Fruit fly (Drosophila melanogaster): ENCODE data around the gene alphaTub67C.
A peak's percentile ranks its signal among the peaks of the same experiment; 100 is the strongest.

The alphaTub67C gene

DNA sequence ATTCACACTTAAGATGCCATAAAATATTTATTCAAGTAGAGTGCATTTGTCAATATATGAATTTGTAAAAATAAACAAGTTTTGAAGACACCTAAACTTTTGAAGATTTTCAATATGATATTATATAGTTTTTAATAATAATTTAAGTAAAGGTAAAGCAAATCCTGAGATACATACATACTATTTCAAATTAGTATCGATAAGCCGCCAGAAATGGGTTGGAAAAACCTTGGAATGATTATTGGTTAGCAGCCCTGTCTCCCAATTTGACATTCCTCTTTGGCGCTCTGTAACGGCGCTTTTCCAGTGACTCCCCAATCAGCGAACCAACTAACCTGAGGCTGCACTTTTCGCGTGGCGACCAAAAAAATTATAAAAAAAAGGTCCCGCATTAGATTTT is at the start of gene alphaTub67C:
TSS of gene alphaTub67C (plus strand) at position 301 of the 400 bp plus-strand sequence.
- TF ChIP-seq pan (optimal IDR thresholded peaks at IDR 0.05) (no peak), usp (GFP tag; optimal IDR thresholded peaks at IDR 0.05) (no peak), CG8478 (optimal IDR thresholded peaks at IDR 0.05) (no peak), Dll (optimal IDR thresholded peaks at IDR 0.05) (no peak), EcR (GFP tag; optimal IDR thresholded peaks at IDR 0.05) (no peak), psq (optimal IDR thresholded peaks at IDR 0.05) (no peak)

DNA sequence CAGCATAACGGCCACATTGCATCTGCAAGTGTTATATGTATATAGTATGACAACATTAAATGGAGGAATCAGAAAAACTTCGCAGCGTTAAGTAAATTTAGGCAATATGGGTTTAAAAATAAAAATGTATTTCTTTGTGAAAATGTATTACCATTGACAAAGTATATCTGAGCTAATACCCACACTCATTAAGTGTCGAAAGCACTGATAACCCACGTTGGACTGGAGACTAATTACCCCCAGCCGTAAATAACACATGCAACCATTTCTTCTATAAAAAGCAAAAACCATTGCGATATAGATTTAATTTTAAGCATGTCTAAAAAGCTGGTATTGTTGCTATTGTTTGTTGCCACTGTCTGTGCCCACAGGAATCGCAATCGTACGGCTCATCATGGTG is 43.3 kb upstream of the alphaTub67C start, which contains the start of gene CG8329:
TSS of gene CG8329 (plus strand) at position 301 of the 400 bp plus-strand sequence.
- TF ChIP-seq pan (optimal IDR thresholded peaks at IDR 0.05) (no peak), Dll (optimal IDR thresholded peaks at IDR 0.05) (no peak), EcR (GFP tag; optimal IDR thresholded peaks at IDR 0.05) (no peak), psq (optimal IDR thresholded peaks at IDR 0.05) (no peak), usp (GFP tag; optimal IDR thresholded peaks at IDR 0.05) (no peak), CG8478 (optimal IDR thresholded peaks at IDR 0.05) (no peak)

dm6 chr3L:9638971-9639370 is 42.1 kb upstream of the alphaTub67C start, which contains the start of gene CG18179:
TSS of gene CG18179 (plus strand) at chr3L:9639271.
- TF ChIP-seq psq (optimal IDR thresholded peaks at IDR 0.05), result no peak
- no peak for TF ChIP-seq CG8478 (optimal IDR thresholded peaks at IDR 0.05)
- no peak for TF ChIP-seq usp (GFP tag; optimal IDR thresholded peaks at IDR 0.05)
- TF ChIP-seq EcR (GFP tag; optimal IDR thresholded peaks at IDR 0.05), result no peak
- no peak for TF ChIP-seq Dll (optimal IDR thresholded peaks at IDR 0.05)
- no peak for TF ChIP-seq pan (optimal IDR thresholded peaks at IDR 0.05)

DNA sequence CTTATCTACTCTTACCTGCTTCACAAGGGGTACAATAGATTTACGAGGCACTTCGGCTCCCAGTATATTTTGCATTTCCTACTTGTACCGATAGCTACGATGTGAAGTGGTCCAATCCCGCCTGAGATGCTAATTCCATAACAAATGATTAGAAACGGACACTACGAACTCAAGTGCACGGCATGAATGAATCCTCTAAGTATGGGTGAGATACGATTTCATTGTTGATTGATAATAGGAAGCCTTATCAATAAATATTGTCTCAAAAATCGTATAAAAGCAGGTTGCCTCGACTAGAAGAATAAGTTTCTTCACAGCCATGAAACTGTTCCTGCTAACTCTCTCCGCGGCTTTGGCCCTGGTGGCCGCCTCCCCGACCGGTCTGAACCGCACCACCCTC is 40.4 kb upstream of the alphaTub67C start, which contains the start of gene CG18180:
TSS of gene CG18180 (plus strand) at position 301 of the 400 bp plus-strand sequence.
- TF ChIP-seq Dll (optimal IDR thresholded peaks at IDR 0.05) (no peak), usp (GFP tag; optimal IDR thresholded peaks at IDR 0.05) (no peak), psq (optimal IDR thresholded peaks at IDR 0.05) (no peak), pan (optimal IDR thresholded peaks at IDR 0.05) (no peak), EcR (GFP tag; optimal IDR thresholded peaks at IDR 0.05) (no peak), CG8478 (optimal IDR thresholded peaks at IDR 0.05) (no peak)

- TF ChIP-seq pan (optimal IDR thresholded peaks at IDR 0.05) (no peak), Dll (optimal IDR thresholded peaks at IDR 0.05) (no peak), EcR (GFP tag; optimal IDR thresholded peaks at IDR 0.05) (no peak), psq (optimal IDR thresholded peaks at IDR 0.05) (no peak), CG8478 (optimal IDR thresholded peaks at IDR 0.05) (no peak)
These were observed 37.3 kb upstream of the alphaTub67C start, which contains the start of gene CNMaR for dm6 chr3L:9643762-9644161. TSS of gene CNMaR (plus strand) at chr3L:9644109.

DNA sequence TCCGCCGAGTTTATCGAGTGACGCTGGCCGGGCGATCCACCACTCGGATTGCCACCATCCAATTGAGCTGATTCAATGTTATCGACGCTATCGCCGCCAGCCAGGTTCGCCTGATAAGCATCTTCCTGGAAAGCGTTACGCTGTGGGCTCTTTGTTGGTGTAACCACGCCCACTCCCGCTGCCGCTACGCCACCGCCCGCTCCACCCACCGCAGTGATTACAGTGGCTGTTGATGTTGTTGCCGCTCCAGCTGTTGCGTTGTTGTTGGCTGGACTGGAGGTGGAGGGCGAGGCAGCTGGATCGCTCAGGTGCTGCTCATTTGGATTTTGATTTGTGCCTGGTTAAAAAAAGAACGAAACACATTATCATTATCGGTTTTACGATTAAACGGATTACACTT is 9.7 kb upstream of the alphaTub67C start:
- no peak for TF ChIP-seq Dll (optimal IDR thresholded peaks at IDR 0.05)
- TF ChIP-seq pan (optimal IDR thresholded peaks at IDR 0.05), result peak; percentile 17

- no peak for TF ChIP-seq CG8478 (optimal IDR thresholded peaks at IDR 0.05)
- no peak for TF ChIP-seq pan (optimal IDR thresholded peaks at IDR 0.05)
- TF ChIP-seq EcR (GFP tag; optimal IDR thresholded peaks at IDR 0.05), result no peak
These were observed 6.8 kb upstream of the alphaTub67C start for dm6 chr3L:9674300-9674699.

dm6 chr3L:9675528-9675963 is 5.5 kb upstream of the alphaTub67C start:
- TF ChIP-seq pan (optimal IDR thresholded peaks at IDR 0.05), result no peak
- no peak for TF ChIP-seq psq (optimal IDR thresholded peaks at IDR 0.05)
- no peak for TF ChIP-seq CG8478 (optimal IDR thresholded peaks at IDR 0.05)
- TF ChIP-seq usp (GFP tag; optimal IDR thresholded peaks at IDR 0.05), result no peak
- no peak for TF ChIP-seq EcR (GFP tag; optimal IDR thresholded peaks at IDR 0.05)
- TF ChIP-seq Dll (optimal IDR thresholded peaks at IDR 0.05), result no peak

- TF ChIP-seq Dll (optimal IDR thresholded peaks at IDR 0.05), result no peak
- TF ChIP-seq CG8478 (optimal IDR thresholded peaks at IDR 0.05), result no peak
- TF ChIP-seq psq (optimal IDR thresholded peaks at IDR 0.05), result no peak
- TF ChIP-seq pan (optimal IDR thresholded peaks at IDR 0.05), result no peak
- no peak for TF ChIP-seq EcR (GFP tag; optimal IDR thresholded peaks at IDR 0.05)
- no peak for TF ChIP-seq usp (GFP tag; optimal IDR thresholded peaks at IDR 0.05)
These were observed 3.8 kb upstream of the alphaTub67C start for dm6 chr3L:9677260-9677659.

dm6 chr3L:9678007-9678497 is 3.0 kb upstream of the alphaTub67C start:
- no peak for TF ChIP-seq psq (optimal IDR thresholded peaks at IDR 0.05)

dm6 chr3L:9678994-9679393 is 2.1 kb upstream of the alphaTub67C start, which contains the start of the genes fry and CG16717:
TSS of gene fry (minus strand) at chr3L:9679103.
TSS of gene CG16717 (plus strand) at chr3L:9679201.
- TF ChIP-seq psq (optimal IDR thresholded peaks at IDR 0.05) (no peak), EcR (GFP tag; optimal IDR thresholded peaks at IDR 0.05) (no peak), pan (optimal IDR thresholded peaks at IDR 0.05) (no peak), Dll (optimal IDR thresholded peaks at IDR 0.05) (no peak), usp (GFP tag; optimal IDR thresholded peaks at IDR 0.05) (no peak), CG8478 (optimal IDR thresholded peaks at IDR 0.05) (no peak)

DNA sequence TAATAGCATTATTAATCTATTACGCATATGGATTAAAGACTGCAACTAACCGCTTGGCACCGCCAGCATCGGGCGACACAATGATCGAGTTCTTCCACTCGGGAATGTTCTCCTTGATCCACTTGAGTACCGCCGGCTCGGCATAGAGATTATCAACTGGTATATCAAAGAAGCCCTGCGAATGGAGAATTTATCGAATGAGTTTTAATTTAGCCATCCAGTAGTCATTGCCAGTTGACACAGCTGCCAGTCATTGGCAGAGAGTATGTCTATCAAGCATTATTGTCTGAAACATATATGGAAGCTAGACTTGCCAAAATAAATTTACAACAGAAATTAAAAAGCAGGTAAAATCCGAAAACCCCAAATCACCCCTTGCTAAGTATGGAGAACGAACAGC is 3.8 kb downstream of the alphaTub67C start, which contains the start of gene CG16719:
TSS of gene CG16719 (plus strand) at position 301 of the 400 bp plus-strand sequence.
- TF ChIP-seq Dll (optimal IDR thresholded peaks at IDR 0.05) (no peak), EcR (GFP tag; optimal IDR thresholded peaks at IDR 0.05) (no peak), usp (GFP tag; optimal IDR thresholded peaks at IDR 0.05) (no peak), pan (optimal IDR thresholded peaks at IDR 0.05) (no peak)

dm6 chr3L:9687536-9687935 is 6.5 kb downstream of the alphaTub67C start:
- TF ChIP-seq CG8478 (optimal IDR thresholded peaks at IDR 0.05) (no peak), Dll (optimal IDR thresholded peaks at IDR 0.05) (no peak), psq (optimal IDR thresholded peaks at IDR 0.05) (no peak), usp (GFP tag; optimal IDR thresholded peaks at IDR 0.05) (no peak), EcR (GFP tag; optimal IDR thresholded peaks at IDR 0.05) (no peak), pan (optimal IDR thresholded peaks at IDR 0.05) (no peak)
